Worm (Caenorhabditis elegans) whole organism, young adult: ENCODE results near the gene dhhc-4.

Experiments used
- B0035.1 ChIP-seq: sonication (generic microtip); optimal IDR thresholded peaks from 2 replicates; lab custom pipeline; 2016; ENCODE audit warnings: missing genetic modification characterization, mild to moderate bottlenecking, missing compliant biosample characterization, missing genotype, missing genetic modification reagents
- B0336.3 ChIP-seq: fragments of 200-800 bp; sonication (Bioruptor generic); IDR thresholded peaks from 2 replicates; pipeline ENCODE4 v1.3.6; 2022; ENCODE audit warnings: missing genetic modification characterization, missing compliant biosample characterization
- F22D6.2 ChIP-seq: sonication (generic microtip); optimal IDR thresholded peaks from 2 replicates; lab custom pipeline; 2016; ENCODE audit warnings: mild to moderate bottlenecking, missing genetic modification characterization, missing compliant biosample characterization
- F33H1.4 ChIP-seq: fragments of 200-800 bp; sonication (Bioruptor generic); IDR thresholded peaks from 2 replicates; pipeline ENCODE4 v1.3.6; 2022; ENCODE audit warnings: missing genetic modification reagents, missing genetic modification characterization, missing compliant biosample characterization
- F52B5.7 ChIP-seq: sonication (generic microtip); optimal IDR thresholded peaks from 2 replicates; lab custom pipeline; 2016; ENCODE audit warnings: mild to moderate bottlenecking, missing genetic modification characterization, missing compliant biosample characterization
- F57A8.1 ChIP-seq: fragments of 200-800 bp; sonication (Bioruptor generic); optimal IDR thresholded peaks from 2 replicates; lab custom pipeline; 2018; ENCODE audit warnings: mild to moderate bottlenecking, missing genetic modification characterization, moderate library complexity, missing compliant biosample characterization
- K11D2.4 ChIP-seq: fragments of 200-800 bp; sonication (Bioruptor generic); IDR thresholded peaks from 2 replicates; pipeline ENCODE4 v1.3.6; 2022; ENCODE audit warnings: missing genetic modification reagents, missing genetic modification characterization, missing compliant biosample characterization
- K12H6.12 ChIP-seq: fragments of 200-800 bp; sonication (Bioruptor generic); optimal IDR thresholded peaks from 2 replicates; lab custom pipeline; 2018; ENCODE audit warnings: mild to moderate bottlenecking, missing genetic modification characterization, missing compliant biosample characterization
- T26A5.8 ChIP-seq: sonication (generic microtip); optimal IDR thresholded peaks from 2 replicates; lab custom pipeline; 2016; ENCODE audit warnings: missing genetic modification characterization, missing compliant biosample characterization
- Y56A3A.18 ChIP-seq: fragments of 200-800 bp; sonication (Bioruptor generic); IDR thresholded peaks from 2 replicates; pipeline ENCODE4 v1.3.6; 2022; ENCODE audit warnings: missing genetic modification reagents, missing genetic modification characterization, missing compliant biosample characterization
- Y79H2A.3 ChIP-seq: fragments of 200-800 bp; sonication (Bioruptor generic); conservative IDR thresholded peaks from 2 replicates; pipeline ENCODE4 v1.3.6; 2022; ENCODE audit warnings: missing genetic modification reagents, missing genetic modification characterization, missing compliant biosample characterization
- Y95B8A.8 ChIP-seq: fragments of 200-800 bp; sonication (Bioruptor generic); IDR thresholded peaks from 2 replicates; pipeline ENCODE4 v1.3.6; 2022; ENCODE audit warnings: missing genetic modification reagents, missing genetic modification characterization, missing compliant biosample characterization
- ZK185.1 ChIP-seq: sonication (generic microtip); optimal IDR thresholded peaks from 2 replicates; lab custom pipeline; 2016; ENCODE audit warnings: mild to moderate bottlenecking, missing genetic modification characterization, missing compliant biosample characterization; ENCODE audit not compliant: poor library complexity, severe bottlenecking
- ama-1 ChIP-seq, 3 experiments: fragments of 150-350 bp in 1 of 3; sonication (generic microtip) in 2 of 3; optimal IDR thresholded peaks; 2 replicates each; lab custom pipeline; 2014 to 2018; ENCODE audit warnings: missing biosample characterization in 2 of 3, missing genetic modification characterization in 2 of 3, missing genetic modification reagents in 2 of 3
- aptf-2 ChIP-seq: fragments of 200-800 bp; sonication (Bioruptor generic); conservative IDR thresholded peaks from 2 replicates; pipeline ENCODE4 v1.3.6; 2022; ENCODE audit warnings: missing genetic modification reagents, missing genetic modification characterization, missing compliant biosample characterization
- aptf-3 ChIP-seq: fragments of 200-800 bp; sonication (Bioruptor generic); IDR thresholded peaks from 2 replicates; pipeline ENCODE4 v1.3.6; 2022; ENCODE audit warnings: missing genetic modification characterization, missing compliant biosample characterization
- attf-5 ChIP-seq: fragments of 200-800 bp; sonication (Bioruptor generic); optimal IDR thresholded peaks from 2 replicates; lab custom pipeline; 2018; ENCODE audit warnings: mild to moderate bottlenecking, missing genetic modification characterization, missing compliant biosample characterization
- attf-6 ChIP-seq: fragments of 200-800 bp; sonication (Bioruptor generic); IDR thresholded peaks from 2 replicates; pipeline ENCODE4 v1.3.6; 2022; ENCODE audit warnings: missing genetic modification reagents, missing genetic modification characterization, missing compliant biosample characterization
- bed-1 ChIP-seq: fragments of 200-800 bp; sonication (Bioruptor generic); IDR thresholded peaks from 2 replicates; pipeline ENCODE4 v1.3.6; 2022; ENCODE audit warnings: missing genetic modification reagents, missing genetic modification characterization, missing compliant biosample characterization
- cebp-1 ChIP-seq, 2 experiments: fragments of 200-800 bp in 1 of 2; sonication (Bioruptor generic) in 1 of 2; sonication (generic microtip) in 1 of 2; IDR thresholded peaks in 1 of 2; optimal IDR thresholded peaks in 1 of 2; 2 replicates each; pipeline versions ENCODE4 v1.3.6 to Lab custom; 2017 to 2022; ENCODE audit warnings: missing compliant biosample characterization in 2 of 2, missing genetic modification characterization in 2 of 2, mild to moderate bottlenecking in 1 of 2, missing genetic modification reagents in 1 of 2, moderate library complexity in 1 of 2
- ceh-27 ChIP-seq: fragments of 200-800 bp; sonication (Bioruptor generic); optimal IDR thresholded peaks from 2 replicates; lab custom pipeline; 2018; ENCODE audit warnings: mild to moderate bottlenecking, missing genetic modification characterization, moderate library complexity, missing compliant biosample characterization
- dpl-1 ChIP-seq: fragments of 150-350 bp; optimal IDR thresholded peaks from 2 replicates; lab custom pipeline; 2014; ENCODE audit warnings: missing biosample characterization, missing genetic modification reagents, missing genetic modification characterization
- egl-44 ChIP-seq: fragments of 200-800 bp; sonication (Bioruptor generic); IDR thresholded peaks from 2 replicates; pipeline ENCODE4 v1.3.6; 2022; ENCODE audit warnings: missing genetic modification reagents, missing genetic modification characterization, missing compliant biosample characterization
- egrh-3 ChIP-seq: fragments of 200-800 bp; sonication (Bioruptor generic); IDR thresholded peaks from 2 replicates; pipeline ENCODE4 v1.3.6; 2022; ENCODE audit warnings: missing genetic modification reagents, missing genetic modification characterization, missing compliant biosample characterization
- fkh-3 ChIP-seq: sonication (generic microtip); optimal IDR thresholded peaks from 2 replicates; lab custom pipeline; 2016; ENCODE audit warnings: mild to moderate bottlenecking, missing genetic modification characterization, missing compliant biosample characterization
- hmg-1.2 ChIP-seq: fragments of 200-800 bp; sonication (Bioruptor generic); IDR thresholded peaks from 2 replicates; pipeline ENCODE4 v1.3.6; 2022; ENCODE audit warnings: missing genetic modification reagents, missing genetic modification characterization, missing compliant biosample characterization
- hrde-1 ChIP-seq: sonication (generic microtip); optimal IDR thresholded peaks from 2 replicates; lab custom pipeline; 2016; ENCODE audit warnings: missing genetic modification characterization, mild to moderate bottlenecking, missing compliant biosample characterization, moderate library complexity, missing genotype, missing genetic modification reagents, borderline replicate concordance
- lsl-1 ChIP-seq: fragments of 200-800 bp; sonication (Bioruptor generic); optimal IDR thresholded peaks from 2 replicates; lab custom pipeline; 2018; ENCODE audit warnings: mild to moderate bottlenecking, missing genetic modification characterization, moderate library complexity, missing compliant biosample characterization
- madf-3 ChIP-seq: fragments of 200-800 bp; sonication (Bioruptor generic); IDR thresholded peaks from 2 replicates; pipeline ENCODE4 v1.3.6; 2022; ENCODE audit warnings: missing genetic modification reagents, missing genetic modification characterization, missing compliant biosample characterization
- madf-8 ChIP-seq: fragments of 200-800 bp; sonication (Bioruptor generic); conservative IDR thresholded peaks from 2 replicates; pipeline ENCODE4 v1.3.6; 2022; ENCODE audit warnings: missing genetic modification reagents, missing genetic modification characterization, missing compliant biosample characterization
- mes-4 ChIP-seq: sonication (generic microtip); optimal IDR thresholded peaks from 2 replicates; lab custom pipeline; 2016; ENCODE audit warnings: missing genotype, missing genetic modification characterization, missing compliant biosample characterization
- nfya-1 ChIP-seq: sonication (generic microtip); optimal IDR thresholded peaks from 2 replicates; lab custom pipeline; 2017; ENCODE audit warnings: antibody characterized with exemption, missing compliant biosample characterization, missing genetic modification characterization, borderline replicate concordance; ENCODE audit not compliant: insufficient read depth
- nfyb-1 ChIP-seq: fragments of 200-800 bp; sonication (Bioruptor generic); IDR thresholded peaks from 2 replicates; pipeline ENCODE4 v1.3.6; 2022; ENCODE audit warnings: missing genetic modification reagents, missing genetic modification characterization, missing compliant biosample characterization
- pbrm-1 ChIP-seq: fragments of 200-800 bp; sonication (Bioruptor generic); IDR thresholded peaks from 2 replicates; pipeline ENCODE4 v1.3.6; 2022; ENCODE audit warnings: missing genetic modification reagents, missing genetic modification characterization, missing compliant biosample characterization
- rcor-1 ChIP-seq: fragments of 200-800 bp; sonication (Bioruptor generic); IDR thresholded peaks from 2 replicates; pipeline ENCODE4 v1.3.6; 2022; ENCODE audit warnings: missing genetic modification reagents, missing genetic modification characterization, missing compliant biosample characterization
- rec-8 ChIP-seq, 2 experiments: sonication (generic microtip); optimal IDR thresholded peaks; 2 replicates each; lab custom pipeline; 2016; ENCODE audit warnings: mild to moderate bottlenecking in 2 of 2, missing genetic modification characterization in 2 of 2, missing genetic modification reagents in 2 of 2, missing genotype in 2 of 2, missing biosample characterization in 1 of 2, missing compliant biosample characterization in 1 of 2, moderate library complexity in 1 of 2
- repo-1 ChIP-seq: sonication (generic microtip); optimal IDR thresholded peaks from 2 replicates; lab custom pipeline; 2017; ENCODE audit warnings: mild to moderate bottlenecking, missing genetic modification characterization, missing compliant biosample characterization
- sdz-38 ChIP-seq: sonication (generic microtip); optimal IDR thresholded peaks from 2 replicates; lab custom pipeline; 2016; ENCODE audit warnings: missing genotype, missing genetic modification characterization, missing compliant biosample characterization
- sptf-2 ChIP-seq: fragments of 200-800 bp; sonication (Bioruptor generic); optimal IDR thresholded peaks from 2 replicates; lab custom pipeline; 2018; ENCODE audit warnings: mild to moderate bottlenecking, missing genetic modification characterization, missing compliant biosample characterization
- tbp1 ChIP-seq: fragments of 200-800 bp; sonication (Bioruptor generic); optimal IDR thresholded peaks from 2 replicates; lab custom pipeline; 2018; ENCODE audit warnings: mild to moderate bottlenecking, missing genetic modification characterization, missing compliant biosample characterization
- xnd-1 ChIP-seq: sonication (generic microtip); optimal IDR thresholded peaks from 2 replicates; lab custom pipeline; 2016; ENCODE audit warnings: missing genotype, missing genetic modification reagents, missing genetic modification characterization, missing compliant biosample characterization
- ztf-25 ChIP-seq: fragments of 200-800 bp; sonication (Bioruptor generic); IDR thresholded peaks from 2 replicates; pipeline ENCODE4 v1.3.6; 2022; ENCODE audit warnings: missing genetic modification reagents, missing genetic modification characterization, missing compliant biosample characterization
- ztf-26 ChIP-seq: sonication (generic microtip); optimal IDR thresholded peaks from 2 replicates; lab custom pipeline; 2017; ENCODE audit warnings: missing genetic modification characterization, missing compliant biosample characterization
- ztf-28 ChIP-seq: fragments of 200-800 bp; sonication (Bioruptor generic); IDR thresholded peaks from 2 replicates; pipeline ENCODE4 v1.3.6; 2022; ENCODE audit warnings: missing genetic modification reagents, missing genetic modification characterization, missing compliant biosample characterization
- ztf-3 ChIP-seq: fragments of 200-800 bp; sonication (Bioruptor generic); optimal IDR thresholded peaks from 2 replicates; lab custom pipeline; 2018; ENCODE audit warnings: mild to moderate bottlenecking, missing genetic modification characterization, missing compliant biosample characterization
- ztf-6 ChIP-seq: fragments of 200-800 bp; sonication (Bioruptor generic); IDR thresholded peaks from 2 replicates; pipeline ENCODE4 v1.3.6; 2022; ENCODE audit warnings: missing genetic modification reagents, missing genetic modification characterization, missing compliant biosample characterization

dhhc-4 gene

DNA sequence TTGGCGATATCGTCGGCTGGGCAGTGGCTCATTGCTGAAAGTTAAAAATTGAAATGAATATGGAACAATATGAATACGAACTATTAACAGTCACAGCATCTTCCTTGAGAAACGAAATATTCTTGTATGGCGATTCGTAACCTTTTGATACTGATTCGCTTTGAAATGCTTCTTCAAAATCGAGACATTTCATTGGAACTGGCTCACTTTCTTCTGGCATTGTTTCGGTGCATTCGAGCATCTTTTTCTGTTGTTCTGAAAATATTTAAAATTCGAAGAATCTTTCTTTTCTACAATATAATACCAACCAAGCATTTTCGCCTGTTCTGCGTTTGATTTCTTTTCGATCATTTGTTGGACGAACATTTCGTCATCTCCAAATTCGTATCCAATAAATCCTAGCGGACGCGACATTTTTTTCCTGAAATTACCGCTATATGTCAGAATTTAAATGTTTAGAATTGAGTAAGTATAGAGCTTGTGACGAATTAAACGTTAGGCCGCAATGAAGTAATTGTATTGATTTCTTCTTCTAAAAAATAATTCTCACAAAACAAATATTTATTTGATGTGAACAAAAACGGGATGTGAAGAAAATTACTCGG, 43.2 kb downstream of the dhhc-4 start, which contains the start of gene lin-52 (continued):
- TF ChIP-seq ZK185.1 = peak; percentile 69
- 0 out of 2 replicates have a peak, but pooled peaks have one; percentile 24 for TF ChIP-seq cebp-1 (GFP tag; IDR thresholded peaks at IDR 0.05; lab: Robert Waterston, UW)
- TF ChIP-seq cebp-1 (tag; optimal IDR thresholded peaks at IDR 0.05; lab: Kevin White, UChicago) = peak; percentile 71
- TF ChIP-seq hrde-1 = no peak
- no peak; the same call in 1 of the 2 replicates for TF ChIP-seq K11D2.4 (GFP tag; lab: Robert Waterston, UW)
- 0 out of 2 replicates have a peak, but pooled peaks have one; percentile 58 for TF ChIP-seq nfyb-1 (GFP tag; lab: Robert Waterston, UW)
- TF ChIP-seq egl-44 (GFP tag; lab: Robert Waterston, UW) = no peak
- no peak for TF ChIP-seq attf-5 (GFP tag; lab: Kevin White, UChicago)
- peak; percentile 13 for TF ChIP-seq fkh-3 (tag; lab: Kevin White, UChicago)
- TF ChIP-seq pbrm-1 (GFP tag; lab: Robert Waterston, UW) = no peak
- TF ChIP-seq hmg-1.2 (GFP tag; lab: Robert Waterston, UW) = no peak
- no peak for TF ChIP-seq Y79H2A.3 (GFP tag; lab: Robert Waterston, UW)
- no peak for TF ChIP-seq F57A8.1 (GFP tag; lab: Kevin White, UChicago)
- TF ChIP-seq sptf-2 (GFP tag; lab: Kevin White, UChicago) = no peak
- no peak for TF ChIP-seq ztf-6
- no peak for TF ChIP-seq ztf-25 (GFP tag; lab: Robert Waterston, UW)
- no peak for TF ChIP-seq F22D6.2 (tag; lab: Kevin White, UChicago)
- TF ChIP-seq lsl-1 (GFP tag; lab: Kevin White, UChicago) = no peak
- TF ChIP-seq rcor-1 (GFP tag; lab: Robert Waterston, UW) = peak; percentile 18; the same call in 1 of the 2 replicates
- TF ChIP-seq ztf-28 (GFP tag; lab: Robert Waterston, UW) = no peak
- TF ChIP-seq B0336.3 (GFP tag; lab: Robert Waterston, UW) = peak; percentile 56; the same call in 1 of the 2 replicates
- peak; percentile 46 for TF ChIP-seq ztf-26 (tag; lab: Kevin White, UChicago)
- no peak for TF ChIP-seq rec-8 (tag; optimal IDR thresholded peaks at IDR 0.05; lab: Kevin White, UChicago)
- TF ChIP-seq madf-3 (GFP tag; lab: Robert Waterston, UW) = peak; percentile 49; the same call in 1 of the 2 replicates
- TF ChIP-seq egrh-3 (GFP tag; lab: Robert Waterston, UW) = no peak
- TF ChIP-seq madf-8 = no peak
- peak; percentile 31 for TF ChIP-seq B0035.1 (tag; lab: Kevin White, UChicago)
- TF ChIP-seq aptf-3 (GFP tag; lab: Robert Waterston, UW) = no peak
- TF ChIP-seq ceh-27 (GFP tag; lab: Kevin White, UChicago) = no peak
- no peak for TF ChIP-seq dpl-1 (GFP tag; lab: Kevin White, UChicago)
- no peak for TF ChIP-seq T26A5.8 (tag; lab: Kevin White, UChicago)
- no peak for TF ChIP-seq mes-4 (tag; lab: Kevin White, UChicago)
- TF ChIP-seq F52B5.7 = no peak
- no peak for TF ChIP-seq ztf-3
- TF ChIP-seq F33H1.4 (GFP tag; lab: Robert Waterston, UW) = no peak
- TF ChIP-seq tbp1 = peak; percentile 11
- peak; percentile 83 for TF ChIP-seq repo-1 (tag; lab: Kevin White, UChicago)
- TF ChIP-seq aptf-2 (GFP tag; lab: Robert Waterston, UW) = no peak
- peak; percentile 52; the same call in 1 of the 2 replicates for TF ChIP-seq Y95B8A.8
- TF ChIP-seq K12H6.12 = no peak
- peak; percentile 79 for TF ChIP-seq ama-1 (optimal IDR thresholded peaks at IDR 0.05; lab: Kevin White, UChicago)
- TF ChIP-seq ama-1 (GFP tag; optimal IDR thresholded peaks at IDR 0.05; lab: Kevin White, UChicago) = peak in 1 of 2 experiments; percentile 8
- TF ChIP-seq nfya-1 (tag; lab: Kevin White, UChicago) = no peak
- no peak for TF ChIP-seq bed-1
- no peak for TF ChIP-seq xnd-1
- peak; percentile 57; the same call in 1 of the 2 replicates for TF ChIP-seq Y56A3A.18 (GFP tag; lab: Robert Waterston, UW)
- no peak; the same call in 1 of the 2 replicates for TF ChIP-seq attf-6 (GFP tag; lab: Robert Waterston, UW)
- TF ChIP-seq sdz-38 (tag; lab: Kevin White, UChicago) = no peak
